Fruit fly (Drosophila melanogaster): ENCODE data around the gene Oga.

Gene Oga

DNA sequence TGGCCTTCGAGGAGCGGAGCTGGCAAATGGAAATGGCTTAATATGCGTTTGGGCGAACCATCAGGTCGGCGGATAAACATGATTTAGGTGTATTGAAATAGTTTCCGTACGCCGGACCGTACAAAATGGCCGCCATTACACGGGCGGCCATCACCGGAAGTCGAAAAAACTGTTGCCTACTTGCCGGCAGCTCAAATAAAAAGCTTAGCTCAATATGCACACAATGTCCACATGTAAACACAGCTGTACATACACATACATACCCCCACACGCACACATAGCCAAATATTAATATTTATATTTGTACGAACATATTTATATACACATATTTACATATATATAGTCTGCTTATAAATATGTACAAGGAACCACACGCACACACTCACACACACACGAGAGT, 44.3 kb downstream of the Oga start:
- TF ChIP-seq CG12605 (GFP tag; IDR thresholded peaks at IDR 0.05) (no peak), Ets98B (GFP tag; IDR thresholded peaks at IDR 0.05) (peak; percentile 31; the same call in 1 of the 2 replicates), CG4496 (GFP tag; IDR thresholded peaks at IDR 0.05) (peak; percentile 85; the same call in 2 of the 3 replicates), Pif1A (GFP tag; optimal IDR thresholded peaks at IDR 0.05) (peak; percentile 17), fd96Ca (GFP tag; IDR thresholded peaks at IDR 0.05) (peak; percentile 43; the same call in 1 of the 3 replicates), D1 (tag; optimal IDR thresholded peaks at IDR 0.05) (no peak), Snoo (tag; optimal IDR thresholded peaks at IDR 0.05) (peak; percentile 40)

DNA sequence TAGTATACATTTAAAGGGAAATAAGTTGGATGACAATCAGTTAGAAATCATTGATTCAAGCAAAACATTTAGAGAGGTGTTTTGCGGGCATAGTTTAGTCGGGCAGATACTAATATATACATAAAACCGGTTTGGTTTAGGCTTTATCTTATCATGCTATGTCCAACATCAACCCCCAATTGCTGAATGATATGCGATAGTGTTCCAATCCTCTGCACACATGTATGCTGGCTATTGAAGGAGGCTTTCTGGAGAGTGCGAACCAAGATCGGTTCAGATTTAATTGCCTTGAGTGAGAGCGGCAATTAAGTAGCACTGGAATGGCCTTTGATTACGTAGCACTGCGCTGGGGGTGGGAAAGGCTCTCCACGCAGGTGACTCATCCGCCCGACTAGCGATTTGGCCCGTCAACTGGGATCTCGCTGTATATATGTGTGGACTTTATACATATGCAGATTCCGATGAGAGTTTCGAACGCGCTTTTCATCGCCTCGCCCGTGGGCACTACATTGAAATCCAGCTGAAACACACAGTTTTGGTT, 49.2 kb downstream of the Oga start:
- TF ChIP-seq EcR (GFP tag; optimal IDR thresholded peaks at IDR 0.05) (no peak), CG14655 (GFP tag; optimal IDR thresholded peaks at IDR 0.05) (no peak), gl (tag; optimal IDR thresholded peaks at IDR 0.05) (peak; percentile 10), CG32121 (GFP tag; IDR thresholded peaks at IDR 0.05) (no peak), Pif1A (GFP tag; optimal IDR thresholded peaks at IDR 0.05) (no peak), fd96Ca (GFP tag; IDR thresholded peaks at IDR 0.05) (0 out of 3 replicates have a peak, but pooled peaks have one; percentile 18), CG4496 (GFP tag; IDR thresholded peaks at IDR 0.05) (no peak), CG8159 (tag; optimal IDR thresholded peaks at IDR 0.05) (no peak), CG9948 (tag; optimal IDR thresholded peaks at IDR 0.05) (no peak), CG12605 (GFP tag; IDR thresholded peaks at IDR 0.05) (peak; percentile 23; the same call in 1 of the 2 replicates), rn (GFP tag; IDR thresholded peaks at IDR 0.05) (no peak), CG17806 (tag; optimal IDR thresholded peaks at IDR 0.05) (no peak)

DNA sequence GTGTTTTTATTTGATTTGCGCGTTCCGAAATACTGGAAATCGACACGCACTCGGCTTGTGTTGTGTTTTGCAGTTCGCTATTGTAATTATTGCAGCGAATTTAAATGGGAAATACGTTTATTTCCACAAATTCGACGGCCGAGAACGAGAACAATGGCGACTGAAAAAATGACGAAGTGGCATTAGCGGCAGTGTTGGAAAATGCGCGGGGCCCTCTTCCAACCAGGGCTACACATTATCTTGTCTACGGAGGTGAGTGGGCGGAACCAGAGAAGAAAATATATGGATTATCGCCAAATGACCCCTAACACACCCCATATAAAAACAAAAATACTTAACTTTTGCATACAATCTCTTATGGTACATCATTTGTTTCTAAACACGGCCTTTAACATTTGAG, 50.0 kb downstream of the Oga start, which contains the start of gene Rab1:
TSS of gene Rab1 (minus strand) at position 188 of the 400 bp plus-strand sequence.
- TF ChIP-seq CG32121 (GFP tag; IDR thresholded peaks at IDR 0.05) (0 out of 2 replicates have a peak, but pooled peaks have one; percentile 23), CG8301 (tag; optimal IDR thresholded peaks at IDR 0.05) (no peak), Ets98B (GFP tag; IDR thresholded peaks at IDR 0.05) (0 out of 2 replicates have a peak, but pooled peaks have one; percentile 7), CG17806 (tag; optimal IDR thresholded peaks at IDR 0.05) (no peak), Snoo (tag; optimal IDR thresholded peaks at IDR 0.05) (peak; percentile 56), CG8159 (tag; optimal IDR thresholded peaks at IDR 0.05) (peak; percentile 11), Pif1B (GFP tag; optimal IDR thresholded peaks at IDR 0.05) (no peak), fd96Ca (GFP tag; IDR thresholded peaks at IDR 0.05) (peak; percentile 52; the same call in 1 of the 3 replicates), EcR (GFP tag; optimal IDR thresholded peaks at IDR 0.05) (no peak), CG34367 (tag; optimal IDR thresholded peaks at IDR 0.05) (no peak), CG4496 (GFP tag; IDR thresholded peaks at IDR 0.05) (0 out of 3 replicates have a peak, but pooled peaks have one; percentile 62)

DNA sequence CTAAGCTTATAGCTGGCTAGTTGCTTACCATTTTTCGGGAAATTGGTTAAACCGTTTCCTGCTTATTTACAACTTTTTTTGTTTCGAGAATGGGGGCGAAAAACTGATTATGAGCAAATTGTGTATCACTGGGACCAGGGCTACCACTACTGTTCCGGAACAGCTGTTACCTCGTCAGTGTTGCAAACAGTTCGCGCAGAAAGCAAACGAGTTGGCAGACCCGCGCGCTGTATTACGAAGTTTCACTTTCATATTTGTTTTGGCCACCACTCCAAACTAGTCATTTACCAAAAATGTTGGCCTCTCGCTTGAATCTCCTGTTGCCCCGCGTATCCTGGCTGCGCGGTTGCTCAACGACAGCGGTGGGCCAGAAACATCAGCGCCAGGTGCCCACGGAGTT, 51.0 kb downstream of the Oga start, which contains the start of the genes AP-2sigma and Idi:
TSS of gene AP-2sigma (minus strand) at position 153 of the 400 bp plus-strand sequence.
TSS of gene Idi (plus strand) at position 204 of the 400 bp plus-strand sequence.
- TF ChIP-seq CG4496 (GFP tag; IDR thresholded peaks at IDR 0.05) (peak; percentile 52; the same call in 2 of the 3 replicates), Snoo (tag; optimal IDR thresholded peaks at IDR 0.05) (peak; percentile 38), fd96Ca (GFP tag; IDR thresholded peaks at IDR 0.05) (peak; percentile 51; the same call in 1 of the 3 replicates), gl (tag; optimal IDR thresholded peaks at IDR 0.05) (no peak), CG12605 (GFP tag; IDR thresholded peaks at IDR 0.05) (0 out of 2 replicates have a peak, but pooled peaks have one; percentile 23), EcR (GFP tag; optimal IDR thresholded peaks at IDR 0.05) (peak; percentile 12), CG8301 (tag; optimal IDR thresholded peaks at IDR 0.05) (no peak)

DNA sequence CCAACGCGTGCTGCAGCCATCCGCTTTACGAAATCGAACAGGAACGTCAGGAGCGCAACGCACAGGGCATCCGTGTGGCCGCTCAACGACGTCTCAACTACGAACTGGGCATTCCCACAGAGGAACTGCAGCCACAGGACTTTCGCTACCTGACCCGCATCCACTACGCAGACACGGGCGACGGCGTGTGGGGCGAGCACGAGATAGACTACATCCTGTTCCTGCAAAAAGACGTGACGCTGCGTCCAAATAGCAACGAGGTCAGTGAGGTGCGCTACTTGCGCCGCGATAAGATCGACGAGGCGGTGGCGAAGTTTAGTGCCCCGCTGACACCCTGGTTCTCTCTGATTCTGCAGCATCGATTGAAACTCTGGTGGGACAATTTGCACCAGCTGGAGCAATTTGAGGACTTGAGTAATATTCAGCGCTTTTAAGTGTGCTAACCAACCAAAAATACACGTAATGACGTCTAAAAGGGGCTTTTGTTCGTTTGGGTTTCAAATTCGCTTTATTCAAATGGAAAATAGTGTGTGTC, 51.8 kb downstream of the Oga start:
- no peak for TF ChIP-seq Pif1A (GFP tag; optimal IDR thresholded peaks at IDR 0.05)
- TF ChIP-seq fd96Ca (GFP tag; IDR thresholded peaks at IDR 0.05): no peak
- TF ChIP-seq CG15710 (tag; optimal IDR thresholded peaks at IDR 0.05): no peak
- no peak for TF ChIP-seq CG4496 (GFP tag; IDR thresholded peaks at IDR 0.05)

DNA sequence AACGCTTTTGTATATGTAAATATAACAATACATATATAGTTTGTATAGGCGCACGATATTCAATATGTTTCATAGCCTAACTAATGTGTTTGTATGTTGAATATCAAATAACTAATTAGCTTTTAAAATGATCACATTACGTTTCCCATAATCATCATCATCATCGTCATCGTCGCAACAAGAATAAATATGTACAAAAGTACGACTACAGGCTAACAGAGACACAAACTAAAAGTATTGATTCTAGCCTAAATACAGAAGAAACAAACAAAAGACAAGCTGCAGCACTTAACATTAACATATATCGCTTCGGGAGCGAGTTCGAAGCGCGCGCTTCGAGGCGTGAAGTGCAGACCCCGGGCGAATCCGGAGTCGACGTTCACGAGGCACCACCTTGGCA, 52.3 kb downstream of the Oga start:
- TF ChIP-seq CG32121 (GFP tag; IDR thresholded peaks at IDR 0.05): no peak
- no peak for TF ChIP-seq CG10348 (GFP tag; IDR thresholded peaks at IDR 0.05)
- TF ChIP-seq Ets98B (GFP tag; IDR thresholded peaks at IDR 0.05): no peak
- TF ChIP-seq D1 (tag; optimal IDR thresholded peaks at IDR 0.05): no peak
